Fruit fly (Drosophila melanogaster) whole organism: ENCODE results near the gene CG42449.

Experiments
- CG8478 ChIP-seq: fragments of >200 bp; optimal IDR thresholded peaks from 2 replicates; lab custom pipeline; 2018; ENCODE audit warnings: inconsistent platforms
- Dll ChIP-seq: fragments of >200 bp; optimal IDR thresholded peaks from 2 replicates; lab custom pipeline; 2017
- EcR ChIP-seq, 2 experiments: fragments of >200 bp; optimal IDR thresholded peaks; 2 replicates each; lab custom pipeline; 2017; ENCODE audit warnings: missing biosample characterization in 2 of 2, missing genetic modification characterization in 2 of 2, missing genetic modification reagents in 2 of 2
- pan ChIP-seq: fragments of >200 bp; optimal IDR thresholded peaks from 2 replicates; lab custom pipeline; 2017
- psq ChIP-seq: fragments of >200 bp; optimal IDR thresholded peaks from 2 replicates; lab custom pipeline; 2017
- usp ChIP-seq: fragments of >200 bp; optimal IDR thresholded peaks from 2 replicates; lab custom pipeline; 2017; ENCODE audit warnings: missing biosample characterization, missing genetic modification characterization, mixed read lengths

DNA sequence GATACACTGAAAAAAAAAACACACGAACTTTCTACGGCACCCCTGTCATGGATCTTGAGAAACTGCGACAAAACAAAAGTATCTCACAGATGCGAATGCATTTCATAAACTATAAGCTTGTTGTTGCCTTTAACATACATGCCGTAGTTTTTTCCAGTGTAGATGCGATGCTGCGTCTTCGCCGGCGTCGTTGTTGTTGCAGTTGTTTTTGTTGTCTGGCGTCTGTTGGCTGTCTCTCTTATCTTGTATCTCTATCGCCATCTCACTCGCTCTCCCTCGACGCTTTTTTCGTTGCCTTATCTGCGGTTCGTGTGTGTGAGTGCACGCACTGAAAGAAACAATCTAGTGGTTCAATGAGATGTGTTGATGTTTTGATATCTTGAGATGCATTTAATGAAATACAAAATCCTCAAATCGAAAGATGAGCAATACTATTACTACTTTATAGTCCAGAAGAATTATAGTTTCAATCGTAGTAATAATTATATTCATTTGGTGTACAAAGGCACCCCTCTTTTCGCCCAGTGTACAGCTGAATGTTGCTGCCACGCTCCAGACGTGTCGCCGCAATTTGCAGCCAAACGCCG, 13.5 kb downstream of the CG42449 start:
- TF ChIP-seq psq (lab: Kevin White, UChicago) (no peak), CG8478 (lab: Kevin White, UChicago) (no peak), pan (no peak), Dll (no peak), usp (GFP tag; lab: Kevin White, UChicago) (no peak), EcR (GFP tag; optimal IDR thresholded peaks at IDR 0.05; lab: Kevin White, UChicago) (no peak)
